Fruit fly (Drosophila melanogaster) Kc167 (cell line): Measurements from ENCODE around the gene CG13392.

ENCODE experiments used
- Sin3A ChIP-seq: fragments of >200 bp; optimal IDR thresholded peaks from 2 replicates; lab custom pipeline; 2018; ENCODE audit warnings: missing external identifiers
- insv ChIP-seq: fragments of >200 bp; optimal IDR thresholded peaks from 3 replicates; lab custom pipeline; 2018; ENCODE audit warnings: missing external identifiers
- psq ChIP-seq: fragments of >200 bp; optimal IDR thresholded peaks from 2 replicates; lab custom pipeline; 2017; ENCODE audit warnings: missing external identifiers
- ttk ChIP-seq: sonication (Bioruptor generic); optimal IDR thresholded peaks from 2 replicates; lab custom pipeline; 2017; ENCODE audit warnings: missing external identifiers

DNA sequence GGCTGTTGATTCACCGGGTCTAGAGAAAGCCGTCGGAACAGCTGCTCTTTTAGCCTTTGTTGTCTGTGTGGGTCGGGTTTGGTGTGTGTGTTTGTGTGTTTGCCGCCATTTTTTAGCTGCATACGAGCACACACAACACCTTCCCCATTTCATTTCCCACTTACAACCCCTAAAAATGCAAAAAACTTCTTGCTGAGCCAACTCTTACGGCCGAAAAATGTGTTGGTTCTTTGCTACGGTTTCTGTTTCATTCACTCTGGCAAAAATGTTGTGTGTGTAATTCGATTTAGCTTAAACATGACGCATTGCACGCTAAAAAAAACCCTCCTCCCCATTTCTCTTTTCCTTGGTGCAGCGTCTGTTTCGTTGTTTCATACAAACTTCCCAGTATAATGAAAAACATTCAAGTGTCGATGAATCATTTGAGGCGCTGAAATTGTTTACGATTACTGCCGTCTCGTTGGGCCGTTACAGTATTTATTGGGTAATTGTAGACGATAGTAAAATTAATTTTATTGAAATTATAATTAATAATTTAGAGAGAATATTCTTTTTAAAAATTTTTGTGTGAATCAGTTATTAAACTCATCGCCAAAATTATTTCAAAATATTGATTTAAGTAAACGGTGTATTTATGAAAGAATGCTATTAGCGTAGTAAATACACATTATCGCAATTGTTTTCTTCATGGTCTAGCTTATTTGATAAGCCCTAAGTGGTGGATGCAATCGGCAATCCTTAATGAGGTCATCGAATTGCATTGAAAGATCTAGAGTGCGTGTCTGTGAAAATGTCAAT is 43.6 kb upstream of the CG13392 start:
- TF ChIP-seq psq (lab: Kevin White, UChicago) (no peak), insv (lab: Kevin White, UChicago) (no peak), Sin3A (lab: Kevin White, UChicago) (no peak), ttk (lab: Kevin White, UChicago) (no peak)
